Worm (Caenorhabditis elegans): ENCODE results near the gene egl-27.

egl-27 gene

ce11 chrII:6808539-6808938, 26.3 kb upstream of the egl-27 start:
- TF ChIP-seq tra-4 (tag; optimal IDR thresholded peaks at IDR 0.05): no peak
- TF ChIP-seq ceh-13 (GFP tag; optimal IDR thresholded peaks at IDR 0.05): no peak
- no peak for TF ChIP-seq hnd-1 (tag; optimal IDR thresholded peaks at IDR 0.05)
- TF ChIP-seq flt-1 (GFP tag; IDR thresholded peaks at IDR 0.05): no peak
- no peak for TF ChIP-seq sea-1 (GFP tag; conservative IDR thresholded peaks at IDR 0.05)
- no peak for TF ChIP-seq pes-1 (GFP tag; IDR thresholded peaks at IDR 0.05)
- no peak for TF ChIP-seq tbx-11 (GFP tag; IDR thresholded peaks at IDR 0.05)
- no peak for TF ChIP-seq hmg-4 (GFP tag; optimal IDR thresholded peaks at IDR 0.05)
- no peak for TF ChIP-seq F13C5.2 (tag; optimal IDR thresholded peaks at IDR 0.05)
- no peak for TF ChIP-seq ama-1 (optimal IDR thresholded peaks at IDR 0.05)
- TF ChIP-seq aly-1 (tag; optimal IDR thresholded peaks at IDR 0.05): no peak
- TF ChIP-seq hmbx-1 (tag; optimal IDR thresholded peaks at IDR 0.05): no peak
- no peak for TF ChIP-seq scrt-1 (GFP tag; IDR thresholded peaks at IDR 0.05)
- no peak for TF ChIP-seq B0310.2 (tag; optimal IDR thresholded peaks at IDR 0.05)
- no peak for TF ChIP-seq ets-7 (tag; optimal IDR thresholded peaks at IDR 0.05)
- TF ChIP-seq tbx-37 (GFP tag; conservative IDR thresholded peaks at IDR 0.05): no peak
- no peak for TF ChIP-seq ceh-36 (tag; optimal IDR thresholded peaks at IDR 0.05)

ce11 chrII:6810663-6811062, 24.1 kb upstream of the egl-27 start, which contains the start of gene snt-1:
Gene snt-1 (plus strand): TSS chrII:6810963.
- TF ChIP-seq ceh-36 (tag; optimal IDR thresholded peaks at IDR 0.05): no peak
- TF ChIP-seq sea-1 (GFP tag; conservative IDR thresholded peaks at IDR 0.05): no peak
- no peak for TF ChIP-seq B0310.2 (tag; optimal IDR thresholded peaks at IDR 0.05)
- TF ChIP-seq scrt-1 (GFP tag; IDR thresholded peaks at IDR 0.05): no peak

- TF ChIP-seq flt-1 (GFP tag; IDR thresholded peaks at IDR 0.05) (no peak), tbx-11 (GFP tag; IDR thresholded peaks at IDR 0.05) (no peak), B0310.2 (tag; optimal IDR thresholded peaks at IDR 0.05) (no peak), aly-1 (tag; optimal IDR thresholded peaks at IDR 0.05) (no peak), sea-1 (GFP tag; conservative IDR thresholded peaks at IDR 0.05) (no peak), ceh-36 (tag; optimal IDR thresholded peaks at IDR 0.05) (no peak)
These were observed 22.3 kb upstream of the egl-27 start for ce11 chrII:6812514-6812913.

ce11 chrII:6816324-6816723, 18.5 kb upstream of the egl-27 start:
- TF ChIP-seq hmg-4 (GFP tag; optimal IDR thresholded peaks at IDR 0.05) (no peak), tbx-37 (GFP tag; conservative IDR thresholded peaks at IDR 0.05) (no peak), aly-1 (tag; optimal IDR thresholded peaks at IDR 0.05) (no peak), ceh-36 (tag; optimal IDR thresholded peaks at IDR 0.05) (no peak), ama-1 (optimal IDR thresholded peaks at IDR 0.05) (no peak), scrt-1 (GFP tag; IDR thresholded peaks at IDR 0.05) (no peak), ets-7 (tag; optimal IDR thresholded peaks at IDR 0.05) (no peak), hmbx-1 (tag; optimal IDR thresholded peaks at IDR 0.05) (no peak), B0310.2 (tag; optimal IDR thresholded peaks at IDR 0.05) (no peak), ceh-13 (GFP tag; optimal IDR thresholded peaks at IDR 0.05) (no peak), tbx-11 (GFP tag; IDR thresholded peaks at IDR 0.05) (no peak), sea-1 (GFP tag; conservative IDR thresholded peaks at IDR 0.05) (no peak), F13C5.2 (tag; optimal IDR thresholded peaks at IDR 0.05) (no peak), pes-1 (GFP tag; IDR thresholded peaks at IDR 0.05) (no peak), hnd-1 (tag; optimal IDR thresholded peaks at IDR 0.05) (no peak), tra-4 (tag; optimal IDR thresholded peaks at IDR 0.05) (no peak), flt-1 (GFP tag; IDR thresholded peaks at IDR 0.05) (no peak)

- TF ChIP-seq sea-1 (GFP tag; conservative IDR thresholded peaks at IDR 0.05) (no peak), F13C5.2 (tag; optimal IDR thresholded peaks at IDR 0.05) (no peak), ceh-36 (tag; optimal IDR thresholded peaks at IDR 0.05) (no peak), aly-1 (tag; optimal IDR thresholded peaks at IDR 0.05) (no peak), tbx-37 (GFP tag; conservative IDR thresholded peaks at IDR 0.05) (no peak), hmbx-1 (tag; optimal IDR thresholded peaks at IDR 0.05) (no peak), tra-4 (tag; optimal IDR thresholded peaks at IDR 0.05) (no peak), hmg-4 (GFP tag; optimal IDR thresholded peaks at IDR 0.05) (no peak), hnd-1 (tag; optimal IDR thresholded peaks at IDR 0.05) (no peak), tbx-11 (GFP tag; IDR thresholded peaks at IDR 0.05) (no peak), ama-1 (optimal IDR thresholded peaks at IDR 0.05) (no peak)
These were observed 14.4 kb upstream of the egl-27 start for ce11 chrII:6820278-6820971.

- no peak for TF ChIP-seq flt-1 (GFP tag; IDR thresholded peaks at IDR 0.05)
These were observed 13.7 kb upstream of the egl-27 start for ce11 chrII:6821118-6821517.

- TF ChIP-seq aly-1 (tag; optimal IDR thresholded peaks at IDR 0.05) (no peak), scrt-1 (GFP tag; IDR thresholded peaks at IDR 0.05) (no peak), flt-1 (GFP tag; IDR thresholded peaks at IDR 0.05) (no peak), pes-1 (GFP tag; IDR thresholded peaks at IDR 0.05) (no peak), ama-1 (optimal IDR thresholded peaks at IDR 0.05) (no peak), tbx-37 (GFP tag; conservative IDR thresholded peaks at IDR 0.05) (no peak), tra-4 (tag; optimal IDR thresholded peaks at IDR 0.05) (no peak), F13C5.2 (tag; optimal IDR thresholded peaks at IDR 0.05) (no peak), ets-7 (tag; optimal IDR thresholded peaks at IDR 0.05) (no peak), sea-1 (GFP tag; conservative IDR thresholded peaks at IDR 0.05) (no peak), ceh-36 (tag; optimal IDR thresholded peaks at IDR 0.05) (no peak), hnd-1 (tag; optimal IDR thresholded peaks at IDR 0.05) (no peak), hmg-4 (GFP tag; optimal IDR thresholded peaks at IDR 0.05) (no peak), B0310.2 (tag; optimal IDR thresholded peaks at IDR 0.05) (no peak), tbx-11 (GFP tag; IDR thresholded peaks at IDR 0.05) (no peak)
These were observed 13.0 kb upstream of the egl-27 start for ce11 chrII:6821832-6822231.

ce11 chrII:6822347-6822746, 12.5 kb upstream of the egl-27 start:
- TF ChIP-seq hmbx-1 (tag; optimal IDR thresholded peaks at IDR 0.05): no peak
- no peak for TF ChIP-seq sea-1 (GFP tag; conservative IDR thresholded peaks at IDR 0.05)
- no peak for TF ChIP-seq pes-1 (GFP tag; IDR thresholded peaks at IDR 0.05)
- TF ChIP-seq hmg-4 (GFP tag; optimal IDR thresholded peaks at IDR 0.05): no peak
- no peak for TF ChIP-seq F13C5.2 (tag; optimal IDR thresholded peaks at IDR 0.05)
- no peak for TF ChIP-seq flt-1 (GFP tag; IDR thresholded peaks at IDR 0.05)
- TF ChIP-seq hnd-1 (tag; optimal IDR thresholded peaks at IDR 0.05): no peak
